Fruit fly (Drosophila melanogaster): ENCODE results near the gene CG33923.

DNA sequence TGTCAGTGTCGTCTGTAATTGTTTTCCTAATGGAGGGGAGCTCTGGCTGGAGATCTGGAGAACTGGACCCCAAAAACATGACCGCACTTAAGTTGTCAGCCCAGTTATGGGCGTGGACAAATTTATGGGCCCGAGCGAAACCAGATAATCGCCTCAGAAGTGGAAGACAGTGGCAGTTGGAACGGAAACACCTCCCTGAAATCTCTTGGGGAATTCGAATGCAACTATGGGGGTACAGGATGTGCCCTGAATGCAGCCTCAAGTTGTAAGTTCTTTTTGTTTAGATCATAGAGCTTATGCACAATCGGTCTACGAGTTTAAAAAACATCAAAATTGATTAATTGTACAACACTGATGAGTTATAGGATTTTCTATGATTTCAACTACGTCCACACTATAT is 25.8 kb upstream of the CG33923 start, which contains the start of gene CG14346:
- no peak for TF ChIP-seq CTCF (optimal IDR thresholded peaks at IDR 0.05)
- no peak for TF ChIP-seq CG8478 (optimal IDR thresholded peaks at IDR 0.05)

Data from S2 (cell line).